Worm (Caenorhabditis elegans): ENCODE measurements around the gene oac-57.

The oac-57 gene

DNA sequence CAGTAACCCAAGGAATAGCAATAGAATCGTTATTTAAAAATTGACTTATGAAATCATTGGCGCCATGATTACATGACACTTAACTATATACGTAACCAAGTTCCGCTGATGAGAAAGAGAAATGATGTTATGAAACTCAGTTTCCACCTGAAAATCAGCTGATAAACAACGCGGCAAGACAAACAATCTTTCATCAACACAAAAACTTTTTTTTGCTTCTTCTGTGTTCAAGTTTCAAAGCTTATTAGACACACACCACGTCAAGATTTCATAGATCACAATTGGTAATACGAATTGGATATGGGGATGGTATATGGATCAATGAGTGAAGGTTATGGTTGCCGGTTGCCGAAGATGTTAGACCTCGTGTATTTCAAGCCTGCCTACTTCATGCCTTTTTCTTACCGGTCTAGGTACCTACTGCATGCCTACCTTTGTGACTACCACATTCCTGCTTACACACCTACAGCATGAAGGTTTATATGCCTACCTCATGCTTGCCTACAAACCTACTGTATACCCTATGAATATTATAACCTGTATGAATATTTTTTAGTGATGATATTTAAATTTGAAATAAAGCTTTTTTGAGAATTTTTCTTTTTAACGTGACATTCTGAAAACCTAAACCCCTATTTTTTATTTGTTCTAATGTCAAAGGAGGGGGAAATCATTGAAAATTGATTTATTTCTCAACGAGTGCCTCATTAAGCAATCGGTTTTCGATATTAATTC lies 29.4 kb upstream of the oac-57 start, which contains the start of the genes F19B6.10 and wht-5:
Gene F19B6.10 (plus strand): TSS at position 301 of the 735 bp plus-strand sequence.
Gene wht-5 (plus strand): TSS at position 685 of the 735 bp plus-strand sequence.
- no peak for TF ChIP-seq let-526 (GFP tag; IDR thresholded peaks at IDR 0.05)
- no peak for TF ChIP-seq snpc-1.1 (tag; optimal IDR thresholded peaks at IDR 0.05; ENCODE audit: insufficient read depth)
- TF ChIP-seq ztf-28 (GFP tag; IDR thresholded peaks at IDR 0.05): no peak
- TF ChIP-seq madf-10 (tag; optimal IDR thresholded peaks at IDR 0.05): no peak
- no peak for TF ChIP-seq snpc-1.3 (tag; optimal IDR thresholded peaks at IDR 0.05; ENCODE audit: insufficient read depth)
- TF ChIP-seq F52B5.7 (tag; optimal IDR thresholded peaks at IDR 0.05): no peak
- TF ChIP-seq bed-1 (GFP tag; IDR thresholded peaks at IDR 0.05): no peak
- no peak for TF ChIP-seq die-1 (tag; optimal IDR thresholded peaks at IDR 0.05)
- TF ChIP-seq ceh-79 (tag; optimal IDR thresholded peaks at IDR 0.05): no peak
- no peak for TF ChIP-seq rcor-1 (GFP tag; IDR thresholded peaks at IDR 0.05)
- TF ChIP-seq nhr-90 (tag; optimal IDR thresholded peaks at IDR 0.05): no peak
- TF ChIP-seq lin-35 (GFP tag; optimal IDR thresholded peaks at IDR 0.05): no peak
- TF ChIP-seq tbp1 (GFP tag; optimal IDR thresholded peaks at IDR 0.05): no peak

DNA sequence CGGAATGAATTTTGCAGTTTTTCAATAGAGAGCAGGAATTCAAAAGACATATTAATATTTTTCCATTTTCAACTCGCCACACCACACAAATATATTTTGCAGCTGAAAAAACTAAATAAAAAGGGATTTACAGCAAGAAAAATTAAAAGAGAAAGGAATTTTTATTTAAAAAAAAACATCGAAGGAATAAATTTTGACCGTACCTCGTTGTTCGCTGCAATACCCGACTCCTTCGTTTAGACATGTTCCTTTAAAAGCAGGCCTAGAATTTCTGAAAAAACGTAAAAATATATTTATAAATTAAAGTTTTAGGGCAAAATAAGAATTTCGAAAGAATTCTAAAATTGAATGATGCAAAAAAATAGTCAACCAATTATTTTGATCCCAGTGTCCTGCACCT lies 28.2 kb upstream of the oac-57 start, which contains the start of gene F19B6.1:
Gene F19B6.1 (minus strand): TSS at position 278 of the 400 bp plus-strand sequence.
- TF ChIP-seq T07F8.4 (tag; optimal IDR thresholded peaks at IDR 0.05) (no peak), F33H1.4 (GFP tag; IDR thresholded peaks at IDR 0.05) (peak; percentile 62), madf-8 (GFP tag; conservative IDR thresholded peaks at IDR 0.05) (0 out of 2 replicates have a peak, but pooled peaks have one; percentile 14), lsl-1 (GFP tag; optimal IDR thresholded peaks at IDR 0.05) (peak; percentile 52), lag-1 (GFP tag; IDR thresholded peaks at IDR 0.05) (no peak), xnd-1 (tag; optimal IDR thresholded peaks at IDR 0.05) (peak; percentile 25)

- TF ChIP-seq T07F8.4 (tag; optimal IDR thresholded peaks at IDR 0.05) (no peak), cebp-2 (GFP tag; IDR thresholded peaks at IDR 0.05) (peak; percentile 80; the same call in 1 of the 2 replicates), D2030.7 (GFP tag; IDR thresholded peaks at IDR 0.05) (0 out of 2 replicates have a peak, but pooled peaks have one; percentile 22), nhr-27 (tag; optimal IDR thresholded peaks at IDR 0.05) (no peak), nhr-80 (tag; optimal IDR thresholded peaks at IDR 0.05) (peak; percentile 25), zfh-2 (GFP tag; conservative IDR thresholded peaks at IDR 0.05) (peak; percentile 74), cebp-1 (GFP tag; IDR thresholded peaks at IDR 0.05) (no peak), cebp-1 (tag; optimal IDR thresholded peaks at IDR 0.05) (peak; percentile 41), hmg-1.2 (GFP tag; IDR thresholded peaks at IDR 0.05) (peak; percentile 18; the same call in 1 of the 2 replicates), nfyb-1 (GFP tag; IDR thresholded peaks at IDR 0.05) (0 out of 2 replicates have a peak, but pooled peaks have one; percentile 29), ztf-18 (tag; optimal IDR thresholded peaks at IDR 0.05) (no peak), hlh-12 (tag; optimal IDR thresholded peaks at IDR 0.05) (no peak), attf-5 (GFP tag; optimal IDR thresholded peaks at IDR 0.05) (peak; percentile 10)
These were observed 27.6 kb upstream of the oac-57 start for ce11 chrIV:12335248-12335647.

ce11 chrIV:12334708-12335107 lies 27.1 kb upstream of the oac-57 start:
- TF ChIP-seq lin-54 (GFP tag; optimal IDR thresholded peaks at IDR 0.05) (peak; percentile 26), let-607 (tag; optimal IDR thresholded peaks at IDR 0.05) (no peak), lin-35 (GFP tag; optimal IDR thresholded peaks at IDR 0.05) (peak in 1 of 3 experiments; percentile 25), B0019.2 (GFP tag; conservative IDR thresholded peaks at IDR 0.05) (0 out of 2 replicates have a peak, but pooled peaks have one; percentile 18), athp-1 (tag; optimal IDR thresholded peaks at IDR 0.05) (no peak), efl-1 (GFP tag; optimal IDR thresholded peaks at IDR 0.05) (peak; percentile 37)

Data from whole organism, young adult.